Worm (Caenorhabditis elegans) whole organism, midembryonic: ENCODE data around the gene T09B9.4.

Source experiments
- T22C8.4 ChIP-seq: fragments of 200-800 bp; sonication (Bioruptor generic); IDR thresholded peaks from 2 replicates; pipeline ENCODE4 v1.3.6; 2022; ENCODE audit warnings: missing genetic modification characterization, missing compliant biosample characterization
- cog-1 ChIP-seq: sonication (generic microtip); optimal IDR thresholded peaks from 2 replicates; lab custom pipeline; 2016; ENCODE audit warnings: missing genetic modification characterization, missing compliant biosample characterization
- flt-1 ChIP-seq: fragments of 200-800 bp; sonication (Bioruptor generic); IDR thresholded peaks from 2 replicates; pipeline ENCODE4 v1.3.6; 2022; ENCODE audit warnings: missing genetic modification characterization, missing compliant biosample characterization
- klf-2 ChIP-seq: fragments of 200-800 bp; sonication (Bioruptor generic); conservative IDR thresholded peaks from 2 replicates; pipeline ENCODE4 v1.3.6; 2022; ENCODE audit warnings: missing genetic modification reagents, missing genetic modification characterization, missing compliant biosample characterization
- med-1 ChIP-seq: sonication (generic microtip); optimal IDR thresholded peaks from 2 replicates; lab custom pipeline; 2017; ENCODE audit warnings: missing genetic modification characterization, mild to moderate bottlenecking, missing compliant biosample characterization, antibody characterized with exemption, missing genetic modification reagents; ENCODE audit not compliant: insufficient read depth
- ref-1 ChIP-seq: fragments of 200-800 bp; sonication (Bioruptor generic); conservative IDR thresholded peaks from 2 replicates; pipeline ENCODE4 v1.3.6; 2022; ENCODE audit warnings: missing genetic modification reagents, missing genetic modification characterization, missing compliant biosample characterization
- tab-1 ChIP-seq: fragments of 200-800 bp; sonication (Bioruptor generic); IDR thresholded peaks from 2 replicates; pipeline ENCODE4 v1.3.6; 2022; ENCODE audit warnings: missing genetic modification characterization, missing compliant biosample characterization
- ztf-23 ChIP-seq: fragments of 200-800 bp; sonication (Bioruptor generic); IDR thresholded peaks from 2 replicates; pipeline ENCODE4 v1.3.6; 2022; ENCODE audit warnings: missing genetic modification reagents, missing genetic modification characterization, missing compliant biosample characterization
- ztf-29 ChIP-seq: fragments of 200-800 bp; sonication (Bioruptor generic); IDR thresholded peaks from 2 replicates; pipeline ENCODE4 v1.3.6; 2022; ENCODE audit warnings: missing genetic modification reagents, missing genetic modification characterization, missing compliant biosample characterization

DNA sequence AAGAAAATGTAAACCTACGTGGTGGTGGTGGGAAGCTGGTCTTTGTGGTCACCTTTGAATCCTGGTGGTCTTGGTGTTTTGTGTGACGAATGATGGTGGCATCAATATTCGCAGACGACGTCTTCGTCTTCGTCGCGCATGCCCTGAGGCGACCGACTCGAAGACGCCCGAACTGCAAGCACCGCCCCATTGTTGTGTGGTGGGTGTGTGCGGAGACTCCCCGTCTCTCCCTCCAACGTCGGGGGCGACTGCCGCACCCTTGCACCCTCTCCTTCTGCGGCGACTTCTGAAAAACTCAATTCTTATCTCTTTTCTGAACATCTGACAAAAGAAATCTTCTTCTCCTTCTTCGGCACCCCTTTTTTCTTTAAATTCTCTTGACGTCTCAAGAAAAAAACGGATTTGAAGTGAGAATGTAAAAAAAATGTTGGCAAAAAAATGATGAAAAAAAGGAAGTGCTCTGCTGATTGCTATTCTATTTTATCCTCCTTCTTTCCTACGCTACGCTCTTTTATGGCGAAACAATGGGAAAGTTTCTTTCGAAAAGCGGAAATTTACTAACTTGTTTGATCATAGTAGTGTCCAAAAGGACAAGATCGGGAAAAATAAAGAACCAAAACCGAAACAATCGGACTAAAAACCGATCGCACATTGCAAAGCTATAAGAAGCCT is 33.4 kb upstream of the T09B9.4 start, which contains the start of gene lgc-47:
- TF ChIP-seq ref-1 (GFP tag; lab: Robert Waterston, UW), result no peak
- no peak for TF ChIP-seq tab-1
- TF ChIP-seq flt-1, result no peak
- TF ChIP-seq ztf-23, result no peak
- TF ChIP-seq med-1 (GFP tag; lab: Kevin White, UChicago), result no peak
- TF ChIP-seq klf-2 (GFP tag; lab: Robert Waterston, UW), result no peak
- 0 out of 2 replicates have a peak, but pooled peaks have one; percentile 35 for TF ChIP-seq ztf-29
- TF ChIP-seq cog-1, result no peak
- TF ChIP-seq T22C8.4 (GFP tag; lab: Robert Waterston, UW), result no peak
